Worm (Caenorhabditis elegans): ENCODE results near the gene dnj-14.

dnj-14 gene

ce11 chrX:4671837-4672236, 39.7 kb downstream of the dnj-14 start:
- TF ChIP-seq lsy-2 (tag; optimal IDR thresholded peaks at IDR 0.05) (no peak), nhr-76 (tag; optimal IDR thresholded peaks at IDR 0.05) (no peak), ama-1 (optimal IDR thresholded peaks at IDR 0.05) (no peak), nhr-237 (tag; optimal IDR thresholded peaks at IDR 0.05) (no peak), hpl-2 (GFP tag; optimal IDR thresholded peaks at IDR 0.05) (no peak), tlp-1 (tag; optimal IDR thresholded peaks at IDR 0.05) (no peak), lin-13 (GFP tag; optimal IDR thresholded peaks at IDR 0.05) (no peak)

DNA sequence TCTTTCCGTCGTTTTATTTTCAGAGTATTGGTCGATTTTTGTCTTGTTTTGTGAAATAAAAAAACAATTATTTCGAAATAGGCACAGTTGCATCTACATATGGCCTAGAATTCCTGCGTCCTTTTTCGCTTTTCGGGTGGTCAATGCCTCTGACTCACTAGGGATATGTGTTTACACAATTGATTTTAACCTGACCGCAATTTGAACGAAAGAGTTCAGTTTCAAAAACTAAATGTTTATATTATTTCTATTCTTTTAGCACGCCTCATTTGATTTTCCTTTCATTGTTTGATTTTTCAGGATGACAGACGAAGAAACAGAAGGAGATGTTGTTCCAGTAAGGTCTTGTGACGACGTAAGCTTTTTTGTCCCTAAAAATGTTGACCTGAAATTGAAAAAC, 43.8 kb downstream of the dnj-14 start, which contains the start of gene mfsd-12:
Gene mfsd-12, plus strand, starts transcription at position 301 of the 400 bp plus-strand sequence.
- TF ChIP-seq sup-37 (GFP tag; optimal IDR thresholded peaks at IDR 0.05): no peak
- no peak for TF ChIP-seq nhr-47 (tag; optimal IDR thresholded peaks at IDR 0.05)
- TF ChIP-seq aha-1 (tag; optimal IDR thresholded peaks at IDR 0.05): no peak
- TF ChIP-seq C04F5.9 (tag; optimal IDR thresholded peaks at IDR 0.05): no peak
- no peak for TF ChIP-seq snpc-4 (tag; optimal IDR thresholded peaks at IDR 0.05)
- TF ChIP-seq Y116A8C.19 (tag; optimal IDR thresholded peaks at IDR 0.05; ENCODE audit: borderline replicate concordance): no peak
- TF ChIP-seq skn-1 (tag; optimal IDR thresholded peaks at IDR 0.05): peak; percentile 22
- no peak for TF ChIP-seq unc-130 (tag; optimal IDR thresholded peaks at IDR 0.05)
- no peak for TF ChIP-seq pag-3 (tag; optimal IDR thresholded peaks at IDR 0.05; ENCODE audit: borderline replicate concordance, insufficient read depth)
- no peak for TF ChIP-seq nhr-77 (tag; optimal IDR thresholded peaks at IDR 0.05)
- TF ChIP-seq fkh-10 (GFP tag; optimal IDR thresholded peaks at IDR 0.05): no peak
- TF ChIP-seq blmp-1 (tag; optimal IDR thresholded peaks at IDR 0.05): peak; percentile 2
- no peak for TF ChIP-seq zag-1 (tag; optimal IDR thresholded peaks at IDR 0.05)
- no peak for TF ChIP-seq lin-14 (GFP tag; optimal IDR thresholded peaks at IDR 0.05)
- TF ChIP-seq efl-1 (optimal IDR thresholded peaks at IDR 0.05): no peak
- TF ChIP-seq efl-1 (GFP tag; optimal IDR thresholded peaks at IDR 0.05 in 1 of 2): peak in 1 of 2 experiments; percentile 42
- TF ChIP-seq C34B4.2 (tag; optimal IDR thresholded peaks at IDR 0.05): no peak
- TF ChIP-seq elt-2 (tag; optimal IDR thresholded peaks at IDR 0.05): no peak
- TF ChIP-seq hlh-17 (GFP tag; optimal IDR thresholded peaks at IDR 0.05; ENCODE audit: borderline replicate concordance): no peak
- no peak for TF ChIP-seq zip-4 (GFP tag; optimal IDR thresholded peaks at IDR 0.05)

- TF ChIP-seq efl-1 (optimal IDR thresholded peaks at IDR 0.05) (no peak), efl-1 (GFP tag; optimal IDR thresholded peaks at IDR 0.05 in 1 of 2) (peak in 1 of 2 experiments; percentile 73), unc-86 (tag; optimal IDR thresholded peaks at IDR 0.05) (no peak), blmp-1 (tag; optimal IDR thresholded peaks at IDR 0.05) (peak; percentile 45), fkh-8 (tag; optimal IDR thresholded peaks at IDR 0.05) (peak; percentile 13)
Observed at ce11 chrX:4664649-4665048, 46.9 kb downstream of the dnj-14 start.

DNA sequence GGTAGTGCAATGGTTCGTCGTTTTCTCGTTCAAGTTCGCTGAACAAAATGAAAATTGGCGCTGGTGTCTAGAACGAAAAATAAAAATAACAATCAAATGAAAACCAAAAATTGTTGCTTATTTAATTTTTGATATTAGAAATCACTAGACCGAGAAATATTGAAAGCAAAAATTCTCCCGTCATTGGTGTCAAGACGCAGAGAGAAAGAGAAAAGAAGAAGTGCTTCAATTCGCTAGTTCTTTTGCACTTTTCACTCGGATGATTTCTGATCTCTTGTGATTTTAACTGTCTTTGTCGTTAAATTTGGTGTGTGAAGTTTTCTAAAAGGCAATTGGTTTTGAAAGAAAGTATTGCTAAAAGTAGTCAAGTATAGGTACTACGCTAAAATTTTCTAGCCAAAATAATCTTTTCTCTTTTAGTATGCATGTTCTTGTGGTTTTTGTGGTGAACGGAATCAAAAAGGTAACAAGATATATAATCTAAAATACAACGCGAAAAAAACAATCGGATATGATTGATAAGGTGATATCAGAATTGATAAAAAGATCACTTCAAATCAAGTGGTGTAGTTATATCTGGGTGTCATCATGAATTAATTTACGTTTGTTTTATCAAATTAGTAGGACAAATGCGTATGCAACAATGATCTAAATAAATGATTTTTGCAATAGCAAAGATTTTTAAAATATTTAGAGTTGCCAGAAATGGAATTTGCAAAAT, 48.4 kb downstream of the dnj-14 start:
- TF ChIP-seq sup-37 (GFP tag; optimal IDR thresholded peaks at IDR 0.05) (no peak), lin-35 (GFP tag; optimal IDR thresholded peaks at IDR 0.05) (no peak), ztf-4 (tag; optimal IDR thresholded peaks at IDR 0.05) (no peak), ets-5 (GFP tag; IDR thresholded peaks at IDR 0.05) (no peak), nhr-20 (tag; optimal IDR thresholded peaks at IDR 0.05) (peak; percentile 25), egl-27 (tag; optimal IDR thresholded peaks at IDR 0.05) (no peak), Y116A8C.19 (tag; optimal IDR thresholded peaks at IDR 0.05; ENCODE audit: borderline replicate concordance) (no peak), vab-15 (tag; optimal IDR thresholded peaks at IDR 0.05) (no peak), C16A3.4 (tag; optimal IDR thresholded peaks at IDR 0.05) (no peak), elt-3 (tag; optimal IDR thresholded peaks at IDR 0.05) (peak in 5 of 6 experiments; percentile 55 to 81 (median 61)), efl-1 (optimal IDR thresholded peaks at IDR 0.05) (peak in 1 of 2 experiments; percentile 10), efl-1 (GFP tag; optimal IDR thresholded peaks at IDR 0.05 in 1 of 2) (peak in 1 of 2 experiments; percentile 55), ama-1 (optimal IDR thresholded peaks at IDR 0.05) (no peak), nhr-85 (tag) (peak; percentile 77), C34B4.2 (tag; optimal IDR thresholded peaks at IDR 0.05) (no peak), nhr-76 (tag; optimal IDR thresholded peaks at IDR 0.05) (no peak), lin-39 (tag; optimal IDR thresholded peaks at IDR 0.05) (no peak), blmp-1 (tag; optimal IDR thresholded peaks at IDR 0.05) (peak; percentile 7), nhr-71 (tag; optimal IDR thresholded peaks at IDR 0.05) (peak; percentile 10), F16B12.6 (tag; optimal IDR thresholded peaks at IDR 0.05) (no peak), ztf-11 (tag; optimal IDR thresholded peaks at IDR 0.05) (no peak), lin-14 (GFP tag; optimal IDR thresholded peaks at IDR 0.05) (peak; percentile 6), dsc-1 (tag; optimal IDR thresholded peaks at IDR 0.05) (no peak), nhr-84 (tag; optimal IDR thresholded peaks at IDR 0.05) (no peak)
